Fruit fly (Drosophila melanogaster): Measurements from ENCODE around the gene tzn.

The tzn gene

dm6 chr3L:20809088-20809999 is 10.9 kb downstream of the tzn start, which contains the start of the genes CG3634 and HIPP1 (continued):
- TF ChIP-seq CG10654 (GFP tag; optimal IDR thresholded peaks at IDR 0.05), result no peak
- peak; percentile 64 for TF ChIP-seq Sry-β (GFP tag; optimal IDR thresholded peaks at IDR 0.05)
- TF ChIP-seq nerfin-2 (GFP tag; IDR thresholded peaks at IDR 0.05; ENCODE audit: partially characterized antibody), result 0 out of 2 replicates have a peak, but pooled peaks have one; percentile 29
- no peak for TF ChIP-seq CG4820 (GFP tag; optimal IDR thresholded peaks at IDR 0.05)
- no peak for TF ChIP-seq h (optimal IDR thresholded peaks at IDR 0.05)
- TF ChIP-seq CG9437 (GFP tag; optimal IDR thresholded peaks at IDR 0.05), result peak; percentile 39
- TF ChIP-seq BEAF-32 (GFP tag; optimal IDR thresholded peaks at IDR 0.05), result peak; percentile 84
- TF ChIP-seq Chrac-16 (GFP tag; optimal IDR thresholded peaks at IDR 0.05), result no peak
- TF ChIP-seq gce (GFP tag; IDR thresholded peaks at IDR 0.05), result no peak
- TF ChIP-seq Kr (GFP tag; optimal IDR thresholded peaks at IDR 0.05), result no peak
- TF ChIP-seq CG4328 (GFP tag; optimal IDR thresholded peaks at IDR 0.05), result no peak
- no peak for TF ChIP-seq Gsc (GFP tag; IDR thresholded peaks at IDR 0.05)
- peak; percentile 97 for TF ChIP-seq phol (tag; optimal IDR thresholded peaks at IDR 0.05)
- peak; percentile 73 for TF ChIP-seq CG34224 (GFP tag; IDR thresholded peaks at IDR 0.05; ENCODE audit: partially characterized antibody)
- no peak for TF ChIP-seq CG32532 (GFP tag; IDR thresholded peaks at IDR 0.05)
- TF ChIP-seq Bteb2 (GFP tag; optimal IDR thresholded peaks at IDR 0.05), result no peak
- peak; percentile 44; the same call in 1 of the 2 replicates for TF ChIP-seq sna (GFP tag; IDR thresholded peaks at IDR 0.05; ENCODE audit: partially characterized antibody)
- peak; percentile 50 for TF ChIP-seq CG17186 (GFP tag; optimal IDR thresholded peaks at IDR 0.05)
- no peak for TF ChIP-seq Dek (tag; optimal IDR thresholded peaks at IDR 0.05)
- peak; percentile 57 for TF ChIP-seq CG12659 (GFP tag; optimal IDR thresholded peaks at IDR 0.05)
- no peak for TF ChIP-seq sc (optimal IDR thresholded peaks at IDR 0.05)
- no peak for TF ChIP-seq sc (GFP tag; optimal IDR thresholded peaks at IDR 0.05)
- no peak for TF ChIP-seq Fer1 (GFP tag; optimal IDR thresholded peaks at IDR 0.05)
- peak; percentile 67; the same call in 2 of the 3 replicates for TF ChIP-seq knrl (GFP tag; IDR thresholded peaks at IDR 0.05; ENCODE audit: partially characterized antibody)
- TF ChIP-seq Ets97D (GFP tag; optimal IDR thresholded peaks at IDR 0.05), result peak; percentile 45
- peak; percentile 71 for TF ChIP-seq CG2116 (GFP tag; optimal IDR thresholded peaks at IDR 0.05)
- TF ChIP-seq CG3726 (GFP tag; IDR thresholded peaks at IDR 0.05), result no peak
- TF ChIP-seq Ada2b (GFP tag; IDR thresholded peaks at IDR 0.05), result no peak
- no peak for TF ChIP-seq bigmax (GFP tag; optimal IDR thresholded peaks at IDR 0.05)
- no peak for TF ChIP-seq gsb (GFP tag; IDR thresholded peaks at IDR 0.05)
- no peak for TF ChIP-seq CG3407 (GFP tag; optimal IDR thresholded peaks at IDR 0.05)
- TF ChIP-seq Nf-YA (GFP tag; IDR thresholded peaks at IDR 0.05), result no peak
- peak; percentile 54 for TF ChIP-seq CG12391 (tag; optimal IDR thresholded peaks at IDR 0.05)
- TF ChIP-seq H15 (GFP tag; IDR thresholded peaks at IDR 0.05), result no peak
- peak; percentile 68; the same call in 2 of the 3 replicates for TF ChIP-seq vnd (GFP tag; IDR thresholded peaks at IDR 0.05; ENCODE audit: partially characterized antibody)
- TF ChIP-seq row (GFP tag; IDR thresholded peaks at IDR 0.05), result peak; percentile 84
- TF ChIP-seq Taf1 (GFP tag; IDR thresholded peaks at IDR 0.05), result no peak
- TF ChIP-seq chn (GFP tag; optimal IDR thresholded peaks at IDR 0.05), result no peak
- peak; percentile 82 for TF ChIP-seq trem (tag; optimal IDR thresholded peaks at IDR 0.05)
- no peak for TF ChIP-seq Ptx1 (GFP tag; IDR thresholded peaks at IDR 0.05)
- peak; percentile 9 for TF ChIP-seq mam (GFP tag; optimal IDR thresholded peaks at IDR 0.05)
- TF ChIP-seq dmrt11E (tag; optimal IDR thresholded peaks at IDR 0.05), result no peak
- TF ChIP-seq CG5953 (GFP tag; IDR thresholded peaks at IDR 0.05), result no peak
- no peak for TF ChIP-seq Dip2 (GFP tag; IDR thresholded peaks at IDR 0.05)
- no peak for TF ChIP-seq repo (GFP tag; optimal IDR thresholded peaks at IDR 0.05)
- TF ChIP-seq Hsf (GFP tag; optimal IDR thresholded peaks at IDR 0.05), result peak; percentile 24
- TF ChIP-seq CG31441 (GFP tag; IDR thresholded peaks at IDR 0.05), result no peak
- no peak for TF ChIP-seq toy (GFP tag; IDR thresholded peaks at IDR 0.05)
- no peak for TF ChIP-seq Mad (GFP tag; optimal IDR thresholded peaks at IDR 0.05)
- no peak for TF ChIP-seq tgo (GFP tag; IDR thresholded peaks at IDR 0.05)
